Fruit fly (Drosophila melanogaster) S2 (cell line): ENCODE data around the gene CG13653.
A peak's percentile ranks its signal among the peaks of the same experiment; 100 is the strongest.

Experiments used
- CG8478 ChIP-seq: fragments of >200 bp; optimal IDR thresholded peaks from 2 replicates; lab custom pipeline; 2018
- CTCF ChIP-seq, 2 experiments: fragments of >200 bp; optimal IDR thresholded peaks; 2 replicates each; lab custom pipeline; 2018

CG13653 gene

DNA sequence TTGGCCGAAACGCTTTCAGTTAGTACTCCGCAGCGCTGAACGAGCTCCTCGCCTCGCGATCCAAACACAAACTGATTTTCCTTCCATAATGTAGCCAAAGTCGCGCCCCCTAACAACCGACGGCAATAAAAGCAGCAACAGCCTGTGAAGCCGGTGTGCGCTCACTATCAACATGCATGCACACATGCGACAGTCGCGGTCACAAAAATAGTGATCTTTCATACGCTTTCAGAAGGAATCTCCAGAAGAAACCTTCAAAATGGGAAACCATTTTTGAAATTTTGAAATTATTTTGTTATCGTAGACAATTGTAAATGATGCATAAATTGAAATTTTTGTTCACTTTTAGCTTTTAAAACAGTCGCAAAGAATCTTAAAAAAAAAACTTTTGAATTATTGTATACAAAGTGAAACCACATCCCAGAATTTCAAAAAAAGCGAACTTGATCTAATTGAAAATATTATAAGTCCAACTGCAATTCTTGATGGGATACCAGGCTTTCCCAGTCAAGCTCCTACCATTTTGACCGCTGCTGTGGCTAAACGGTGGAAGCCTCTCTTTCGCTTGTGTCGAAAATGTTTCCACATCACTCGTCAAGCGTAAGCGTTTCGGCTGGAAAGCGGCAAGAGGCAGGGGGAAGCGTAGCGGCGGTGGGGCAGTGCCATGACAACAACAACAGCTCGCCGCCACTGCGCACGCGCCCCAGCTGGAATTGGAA is 37.1 kb downstream of the CG13653 start, which contains the start of gene Cad96Cb:
Gene Cad96Cb, minus strand, starts transcription at position 51 of the 719 bp plus-strand sequence.
- TF ChIP-seq CTCF (optimal IDR thresholded peaks at IDR 0.05; lab: Kevin White, UChicago) = no peak
- no peak for TF ChIP-seq CG8478

- peak in 1 of 2 experiments; percentile 8 for TF ChIP-seq CTCF (optimal IDR thresholded peaks at IDR 0.05; lab: Kevin White, UChicago)
- no peak for TF ChIP-seq CG8478
Measured at dm6 chr3R:25235362-25235761, 40.0 kb downstream of the CG13653 start, which contains the start of gene Sil1. TSS of gene Sil1 (minus strand) at chr3R:25235529.

- TF ChIP-seq CG8478 = no peak
- TF ChIP-seq CTCF (optimal IDR thresholded peaks at IDR 0.05; lab: Kevin White, UChicago) = no peak
Measured at dm6 chr3R:25236121-25236520, 40.8 kb downstream of the CG13653 start.

DNA sequence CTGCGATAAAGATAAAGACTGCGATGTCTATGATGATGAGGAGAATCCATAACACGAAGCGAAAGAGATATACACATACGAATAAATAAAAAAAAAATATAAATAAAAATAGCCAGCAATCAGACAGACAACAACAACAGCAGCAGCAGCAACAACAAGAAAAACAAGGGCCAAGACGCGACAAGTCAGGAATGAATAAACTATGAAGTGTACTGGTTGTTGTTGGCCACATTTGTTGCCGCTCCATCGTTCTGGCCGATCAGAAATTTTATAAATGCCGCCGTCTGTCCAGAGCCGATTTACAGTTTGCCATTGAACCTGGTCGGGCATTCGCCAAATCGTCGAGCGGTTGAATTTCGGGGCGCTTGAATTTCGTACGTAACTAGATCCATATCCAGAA is 42.0 kb downstream of the CG13653 start, which contains the start of gene Jhbp7:
Gene Jhbp7, plus strand, starts transcription at position 301 of the 400 bp plus-strand sequence.
- TF ChIP-seq CTCF (optimal IDR thresholded peaks at IDR 0.05; lab: Kevin White, UChicago) (no peak), CG8478 (no peak)

- TF ChIP-seq CG8478 = no peak
- TF ChIP-seq CTCF (optimal IDR thresholded peaks at IDR 0.05; lab: Kevin White, UChicago) = no peak
Measured at dm6 chr3R:25238771-25239700, 43.7 kb downstream of the CG13653 start.

dm6 chr3R:25239880-25240279 is 44.6 kb downstream of the CG13653 start, which contains the start of gene to:
TSS of gene to (plus strand) at chr3R:25240180.
- TF ChIP-seq CTCF (optimal IDR thresholded peaks at IDR 0.05; lab: Kevin White, UChicago) = no peak

dm6 chr3R:25241507-25242070 is 46.3 kb downstream of the CG13653 start, which contains the start of gene CG11854:
TSS of gene CG11854 (plus strand) at chr3R:25242020.
- TF ChIP-seq CG8478 (no peak), CTCF (optimal IDR thresholded peaks at IDR 0.05; lab: Kevin White, UChicago) (no peak)

DNA sequence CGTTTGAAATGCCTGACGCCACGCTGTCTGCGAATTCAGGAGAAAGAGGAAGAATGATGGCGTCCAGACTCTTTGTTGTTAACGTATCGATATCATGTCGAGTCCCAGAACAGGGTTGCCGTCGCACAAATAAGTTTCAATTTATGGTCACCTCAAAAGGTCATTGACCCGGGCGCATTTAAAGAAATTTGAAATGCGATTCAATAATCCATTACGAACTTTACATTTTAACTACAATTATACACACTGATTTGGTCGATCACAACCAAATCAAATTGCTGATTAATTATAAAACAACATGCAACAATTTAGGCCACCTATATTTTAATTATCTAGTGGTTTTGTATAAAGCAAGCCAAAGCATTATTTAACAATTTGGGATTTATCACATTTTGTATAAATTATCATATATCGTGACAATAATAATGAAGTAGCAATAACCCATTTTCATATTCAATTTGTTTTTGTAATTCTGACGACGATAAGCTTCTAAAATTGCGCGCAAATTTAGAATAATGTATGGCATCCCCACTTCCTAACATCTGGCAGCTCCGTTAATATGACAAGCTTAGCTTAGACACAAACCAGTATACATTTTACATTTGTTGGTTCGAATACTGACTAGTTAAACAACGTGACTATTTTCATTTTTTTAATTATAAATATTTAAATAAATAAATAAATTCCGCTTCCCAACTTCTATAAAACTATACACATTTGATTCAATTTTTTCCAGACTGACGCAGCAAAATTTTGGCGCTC is 49.9 kb downstream of the CG13653 start, which contains the start of gene bam:
Gene bam, minus strand, starts transcription at position 58 of the 762 bp plus-strand sequence.
- TF ChIP-seq CTCF (optimal IDR thresholded peaks at IDR 0.05; lab: Kevin White, UChicago) (peak; percentile 34 to 61), CG8478 (no peak)
